Worm (Caenorhabditis elegans) whole organism, L3 larva: ENCODE results near the gene lec-3.

ENCODE experiments used
- R02D3.7 ChIP-seq: fragments of 150-350 bp; optimal IDR thresholded peaks from 2 replicates; lab custom pipeline; 2014; ENCODE audit warnings: missing biosample characterization, missing genetic modification characterization
- ceh-82 ChIP-seq: fragments of 150-350 bp; optimal IDR thresholded peaks from 2 replicates; lab custom pipeline; 2014; ENCODE audit warnings: missing biosample characterization, missing genetic modification characterization
- egl-27 ChIP-seq: sonication (generic microtip); optimal IDR thresholded peaks from 4 replicates; lab custom pipeline; 2017; ENCODE audit warnings: missing biosample characterization, missing genetic modification reagents, missing genetic modification characterization
- elt-3 ChIP-seq, 3 experiments: fragments of 150-350 bp in 1 of 3; sonication (generic microtip) in 2 of 3; optimal IDR thresholded peaks; 2 replicates in 2 of 3; 4 replicates in 1 of 3; lab custom pipeline; 2014 to 2017; ENCODE audit warnings: missing biosample characterization in 3 of 3, missing genetic modification characterization in 3 of 3
- lin-15B ChIP-seq: fragments of 150-350 bp; optimal IDR thresholded peaks from 2 replicates; lab custom pipeline; 2014; ENCODE audit warnings: missing biosample characterization, missing genetic modification characterization
- snpc-4 ChIP-seq: fragments of 150-350 bp; optimal IDR thresholded peaks from 2 replicates; lab custom pipeline; 2014; ENCODE audit warnings: missing biosample characterization, missing genetic modification characterization
- tbx-2 ChIP-seq: sonication (generic microtip); optimal IDR thresholded peaks from 2 replicates; lab custom pipeline; 2016; ENCODE audit warnings: mild to moderate bottlenecking, missing genetic modification characterization, missing compliant biosample characterization

DNA sequence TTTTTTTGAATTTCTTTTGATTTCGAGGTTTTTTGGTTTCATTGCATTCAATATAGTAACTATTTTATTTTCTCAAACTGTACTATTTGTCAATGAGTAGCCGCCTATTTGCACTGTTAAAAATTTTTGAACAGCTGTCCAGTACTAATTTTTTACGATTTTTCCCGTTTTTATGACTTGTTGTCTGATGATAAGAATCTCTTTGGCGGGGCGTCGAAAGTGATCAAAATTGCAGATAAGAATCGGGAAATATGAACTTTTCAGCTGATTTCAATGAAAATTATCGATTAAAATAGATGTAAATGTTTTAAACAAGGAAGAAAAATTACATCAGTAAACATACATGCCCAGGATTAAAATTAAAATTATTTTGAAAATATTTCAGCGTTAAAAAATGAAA is 16.7 kb upstream of the lec-3 start:
- TF ChIP-seq elt-3 (tag; optimal IDR thresholded peaks at IDR 0.05; lab: Kevin White, UChicago) (no peak), egl-27 (tag; lab: Kevin White, UChicago) (no peak), snpc-4 (tag; lab: Kevin White, UChicago) (no peak), tbx-2 (no peak), R02D3.7 (tag; lab: Kevin White, UChicago) (no peak), ceh-82 (no peak), lin-15B (tag; lab: Kevin White, UChicago) (no peak)
